Worm (Caenorhabditis elegans) whole organism, midembryonic: ENCODE measurements around the gene ugt-24.
"Not testable (repeated sequence)": the region's sequence is repeated elsewhere in the genome, so short reads cannot be mapped to it uniquely, and the experiment has no call there.

Experiments used
- T22C8.4 ChIP-seq: fragments of 200-800 bp; sonication (Bioruptor generic); IDR thresholded peaks from 2 replicates; pipeline ENCODE4 v1.3.6; 2022; ENCODE audit warnings: missing genetic modification characterization, missing compliant biosample characterization
- cog-1 ChIP-seq: sonication (generic microtip); optimal IDR thresholded peaks from 2 replicates; lab custom pipeline; 2016; ENCODE audit warnings: missing genetic modification characterization, missing compliant biosample characterization
- flt-1 ChIP-seq: fragments of 200-800 bp; sonication (Bioruptor generic); IDR thresholded peaks from 2 replicates; pipeline ENCODE4 v1.3.6; 2022; ENCODE audit warnings: missing genetic modification characterization, missing compliant biosample characterization
- klf-2 ChIP-seq: fragments of 200-800 bp; sonication (Bioruptor generic); conservative IDR thresholded peaks from 2 replicates; pipeline ENCODE4 v1.3.6; 2022; ENCODE audit warnings: missing genetic modification reagents, missing genetic modification characterization, missing compliant biosample characterization
- med-1 ChIP-seq: sonication (generic microtip); optimal IDR thresholded peaks from 2 replicates; lab custom pipeline; 2017; ENCODE audit warnings: missing genetic modification characterization, mild to moderate bottlenecking, missing compliant biosample characterization, antibody characterized with exemption, missing genetic modification reagents; ENCODE audit not compliant: insufficient read depth
- ref-1 ChIP-seq: fragments of 200-800 bp; sonication (Bioruptor generic); conservative IDR thresholded peaks from 2 replicates; pipeline ENCODE4 v1.3.6; 2022; ENCODE audit warnings: missing genetic modification reagents, missing genetic modification characterization, missing compliant biosample characterization
- tab-1 ChIP-seq: fragments of 200-800 bp; sonication (Bioruptor generic); IDR thresholded peaks from 2 replicates; pipeline ENCODE4 v1.3.6; 2022; ENCODE audit warnings: missing genetic modification characterization, missing compliant biosample characterization
- ztf-23 ChIP-seq: fragments of 200-800 bp; sonication (Bioruptor generic); IDR thresholded peaks from 2 replicates; pipeline ENCODE4 v1.3.6; 2022; ENCODE audit warnings: missing genetic modification reagents, missing genetic modification characterization, missing compliant biosample characterization
- ztf-29 ChIP-seq: fragments of 200-800 bp; sonication (Bioruptor generic); IDR thresholded peaks from 2 replicates; pipeline ENCODE4 v1.3.6; 2022; ENCODE audit warnings: missing genetic modification reagents, missing genetic modification characterization, missing compliant biosample characterization

The ugt-24 gene

DNA sequence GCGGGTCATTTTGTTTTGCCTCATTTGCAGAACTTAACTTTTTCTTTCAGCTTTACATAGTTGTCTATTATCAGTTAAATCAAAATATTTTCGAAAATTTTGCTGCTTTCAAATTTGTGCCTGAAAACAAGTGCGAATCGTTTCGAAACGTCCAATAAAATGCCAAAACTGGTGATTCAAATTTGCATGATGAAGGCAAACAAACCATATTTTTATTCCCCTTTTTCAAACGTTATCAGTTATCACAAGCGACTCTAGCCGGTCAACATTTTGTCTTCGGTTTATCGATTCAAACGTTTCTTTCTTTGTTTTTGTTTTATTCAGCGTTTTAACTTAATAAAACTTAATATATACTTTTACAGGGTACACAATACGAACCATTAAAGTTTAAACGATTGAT is at the start of gene ugt-24, which contains the start of gene C49A9.6:
Gene ugt-24 (minus strand): TSS at position 147 of the 400 bp plus-strand sequence.
Gene C49A9.6 (plus strand): TSS at position 363 of the 400 bp plus-strand sequence.
- TF ChIP-seq tab-1 (GFP tag; lab: Robert Waterston, UW) (no peak), ref-1 (GFP tag; lab: Robert Waterston, UW) (no peak), cog-1 (tag; lab: Kevin White, UChicago) (no peak)

DNA sequence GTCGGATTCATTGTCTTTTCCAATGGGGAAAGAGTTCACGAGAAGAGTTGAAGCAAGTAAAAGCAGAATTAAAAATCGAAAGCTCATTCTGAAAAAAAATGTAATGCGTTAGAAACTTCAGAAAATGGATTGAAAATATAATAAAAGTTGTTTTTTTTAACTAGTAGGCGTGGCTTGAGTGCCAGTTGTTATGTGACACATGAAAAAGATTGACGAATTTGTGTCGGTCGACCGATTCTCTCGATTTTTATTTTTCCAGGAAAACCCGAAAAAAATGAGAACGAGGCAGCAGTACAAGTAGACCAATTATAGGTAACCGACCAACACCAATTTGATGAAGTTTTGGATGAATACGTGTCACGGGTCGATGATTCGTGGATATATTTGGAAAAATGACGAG is 49.2 kb upstream of the ugt-24 start, which contains the start of gene nlp-16:
Gene nlp-16 (minus strand): TSS at position 101 of the 400 bp plus-strand sequence.
- TF ChIP-seq tab-1 (GFP tag; lab: Robert Waterston, UW) (no peak), ztf-23 (GFP tag; lab: Robert Waterston, UW) (no peak), ref-1 (GFP tag; lab: Robert Waterston, UW) (no peak), klf-2 (GFP tag; lab: Robert Waterston, UW) (no peak), ztf-29 (GFP tag; lab: Robert Waterston, UW) (no peak), T22C8.4 (GFP tag; lab: Robert Waterston, UW) (no peak), flt-1 (no peak), cog-1 (tag; lab: Kevin White, UChicago) (no peak), med-1 (GFP tag; lab: Kevin White, UChicago) (no peak)

DNA sequence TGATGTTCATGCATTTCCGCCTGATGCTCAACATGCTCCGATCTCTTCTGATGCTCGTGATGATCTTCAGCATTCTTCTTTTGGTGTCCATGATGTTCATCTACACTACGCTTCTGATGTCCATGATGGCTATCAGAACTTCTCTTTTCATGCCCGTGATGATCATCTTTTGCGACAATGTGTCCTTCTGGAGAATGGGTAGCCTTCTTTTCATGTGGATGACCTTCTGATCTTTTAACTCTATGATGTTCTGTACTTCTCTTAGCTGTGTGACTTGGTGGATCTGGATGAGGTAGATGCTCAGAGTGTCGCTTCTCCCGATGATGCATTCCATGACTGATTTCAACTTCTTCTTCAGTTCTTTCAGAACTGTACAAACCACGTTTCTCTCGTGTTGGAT is 48.4 kb upstream of the ugt-24 start:
- TF ChIP-seq ref-1 (GFP tag; lab: Robert Waterston, UW) (no peak), ztf-23 (GFP tag; lab: Robert Waterston, UW) (no peak), flt-1 (no peak), ztf-29 (GFP tag; lab: Robert Waterston, UW) (no peak), T22C8.4 (GFP tag; lab: Robert Waterston, UW) (no peak), cog-1 (tag; lab: Kevin White, UChicago) (no peak), med-1 (GFP tag; lab: Kevin White, UChicago) (no peak), klf-2 (GFP tag; lab: Robert Waterston, UW) (no peak), tab-1 (GFP tag; lab: Robert Waterston, UW) (no peak)

DNA sequence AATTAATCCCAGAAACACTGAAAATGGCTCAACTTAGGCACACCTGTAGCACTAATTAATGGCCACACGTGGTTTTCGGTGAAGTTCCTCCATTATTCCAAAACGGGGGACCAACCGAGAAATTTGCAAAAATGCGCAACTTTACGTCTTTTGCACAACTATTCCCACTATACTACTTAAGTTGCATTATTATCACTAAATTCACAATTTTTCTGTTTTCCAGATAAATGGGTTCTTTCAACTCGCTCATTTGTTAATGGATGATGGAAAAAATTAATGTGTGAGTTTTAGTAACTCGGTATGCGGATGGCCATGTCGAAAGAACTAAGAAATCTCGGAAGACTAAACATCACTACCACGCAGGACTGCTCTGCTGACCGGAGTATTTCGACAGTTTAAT is 44.1 kb upstream of the ugt-24 start, which contains the start of gene T13A10.64:
Gene T13A10.64 (plus strand): TSS at position 301 of the 400 bp plus-strand sequence.
- TF ChIP-seq T22C8.4 (GFP tag; lab: Robert Waterston, UW) (no peak), ztf-29 (GFP tag; lab: Robert Waterston, UW) (no peak), flt-1 (no peak), ztf-23 (GFP tag; lab: Robert Waterston, UW) (no peak), cog-1 (tag; lab: Kevin White, UChicago) (no peak), med-1 (GFP tag; lab: Kevin White, UChicago) (no peak), ref-1 (GFP tag; lab: Robert Waterston, UW) (no peak), klf-2 (GFP tag; lab: Robert Waterston, UW) (no peak), tab-1 (GFP tag; lab: Robert Waterston, UW) (no peak)

DNA sequence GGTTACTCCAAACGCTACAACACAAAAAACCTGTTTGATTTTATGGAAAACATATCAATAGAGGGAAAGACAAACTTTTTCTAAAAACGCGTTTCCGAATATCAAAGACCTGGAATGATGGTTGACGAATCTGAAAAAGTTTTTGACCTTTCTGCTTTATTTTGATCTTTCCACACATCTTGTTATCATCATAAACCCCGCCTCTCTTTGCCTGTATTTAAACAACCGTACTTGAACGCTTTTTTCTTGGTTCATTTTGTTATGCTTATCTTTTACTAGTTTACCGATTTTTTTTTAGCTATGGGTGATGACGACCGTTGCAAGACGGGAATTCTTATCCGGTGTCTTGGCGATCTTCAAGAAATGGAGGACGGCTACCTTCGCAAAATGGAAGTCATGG is 42.5 kb upstream of the ugt-24 start, which contains the start of gene T13A10.2:
Gene T13A10.2 (plus strand): TSS at position 301 of the 400 bp plus-strand sequence.
- TF ChIP-seq med-1 (GFP tag; lab: Kevin White, UChicago); ref-1 (GFP tag; lab: Robert Waterston, UW); ztf-29 (GFP tag; lab: Robert Waterston, UW): not testable (repeated sequence)

DNA sequence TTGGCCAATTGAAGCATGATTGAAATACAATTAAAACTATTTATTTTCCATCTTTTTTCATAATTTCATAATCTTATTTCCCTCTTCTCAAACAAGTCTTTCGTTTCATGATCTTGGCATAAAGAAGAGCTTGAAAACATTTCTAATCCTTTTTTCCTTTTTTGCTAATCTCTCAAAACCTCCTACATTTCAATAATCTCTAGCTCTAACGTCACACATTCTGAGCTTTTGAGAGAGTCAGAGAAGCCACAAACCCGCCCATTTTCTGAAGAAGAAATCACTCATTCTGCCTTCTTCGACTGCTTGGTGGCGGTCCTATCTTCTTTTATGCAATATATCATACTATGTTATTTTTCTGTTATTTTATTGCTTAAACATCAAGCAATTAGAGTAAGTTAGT is 39.1 kb upstream of the ugt-24 start, which contains the start of gene F58F9.1:
Gene F58F9.1 (plus strand): TSS at position 251 of the 400 bp plus-strand sequence.
- no peak for TF ChIP-seq ref-1 (GFP tag; lab: Robert Waterston, UW)
- TF ChIP-seq ztf-23 (GFP tag; lab: Robert Waterston, UW) = no peak
- no peak for TF ChIP-seq flt-1
- no peak for TF ChIP-seq med-1 (GFP tag; lab: Kevin White, UChicago)
- no peak for TF ChIP-seq cog-1 (tag; lab: Kevin White, UChicago)

DNA sequence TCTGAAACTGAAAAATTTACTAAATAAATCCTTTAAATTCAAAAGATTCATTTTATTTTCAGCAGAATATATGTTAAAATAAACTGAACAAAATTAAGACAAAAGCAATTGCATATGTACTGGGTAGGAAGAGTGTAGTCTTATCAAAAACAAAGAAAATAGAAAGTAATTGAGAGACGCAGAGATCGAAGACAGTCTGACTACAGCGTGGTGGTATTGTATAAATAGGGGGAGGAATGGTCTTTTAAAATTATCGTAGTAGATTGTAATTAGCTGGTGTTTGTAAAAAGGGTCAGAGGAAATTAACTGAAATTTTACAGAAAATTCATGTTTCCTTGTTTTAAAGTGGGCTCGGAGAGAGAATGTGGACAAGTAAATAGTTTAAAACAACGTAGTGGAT is 38.0 kb upstream of the ugt-24 start, which contains the start of gene acox-3:
Gene acox-3 (minus strand): TSS at position 7 of the 400 bp plus-strand sequence.
- TF ChIP-seq ztf-23 (GFP tag; lab: Robert Waterston, UW) (no peak), med-1 (GFP tag; lab: Kevin White, UChicago) (no peak), tab-1 (GFP tag; lab: Robert Waterston, UW) (no peak), T22C8.4 (GFP tag; lab: Robert Waterston, UW) (no peak), flt-1 (no peak), ref-1 (GFP tag; lab: Robert Waterston, UW) (no peak), klf-2 (GFP tag; lab: Robert Waterston, UW) (no peak), ztf-29 (GFP tag; lab: Robert Waterston, UW) (no peak), cog-1 (tag; lab: Kevin White, UChicago) (no peak)

DNA sequence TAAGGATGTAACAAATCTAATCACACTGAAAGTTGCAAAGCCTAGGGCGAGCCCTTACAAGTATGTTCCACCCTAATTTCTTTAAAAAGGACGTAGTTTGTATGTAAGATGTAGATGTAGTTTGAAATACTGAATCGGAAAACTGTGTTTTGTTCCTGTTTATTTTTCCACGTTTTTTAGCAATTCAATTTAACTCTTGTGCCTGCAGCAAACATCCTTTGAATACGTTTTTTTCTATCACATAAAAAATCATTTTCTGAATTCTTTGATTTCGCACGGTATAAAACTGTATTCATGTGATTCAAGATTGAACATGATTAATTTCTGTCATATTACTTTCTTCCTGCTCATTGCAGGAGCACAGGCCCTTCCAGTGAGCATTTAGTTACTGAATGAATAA is 29.5 kb upstream of the ugt-24 start, which contains the start of gene F58F9.9:
Gene F58F9.9 (plus strand): TSS at position 301 of the 400 bp plus-strand sequence.
- TF ChIP-seq T22C8.4 (GFP tag; lab: Robert Waterston, UW) = no peak
- no peak for TF ChIP-seq tab-1 (GFP tag; lab: Robert Waterston, UW)
- no peak for TF ChIP-seq med-1 (GFP tag; lab: Kevin White, UChicago)
- no peak for TF ChIP-seq flt-1
- no peak for TF ChIP-seq ztf-23 (GFP tag; lab: Robert Waterston, UW)
- TF ChIP-seq cog-1 (tag; lab: Kevin White, UChicago) = no peak
- no peak for TF ChIP-seq ref-1 (GFP tag; lab: Robert Waterston, UW)
- no peak for TF ChIP-seq klf-2 (GFP tag; lab: Robert Waterston, UW)

DNA sequence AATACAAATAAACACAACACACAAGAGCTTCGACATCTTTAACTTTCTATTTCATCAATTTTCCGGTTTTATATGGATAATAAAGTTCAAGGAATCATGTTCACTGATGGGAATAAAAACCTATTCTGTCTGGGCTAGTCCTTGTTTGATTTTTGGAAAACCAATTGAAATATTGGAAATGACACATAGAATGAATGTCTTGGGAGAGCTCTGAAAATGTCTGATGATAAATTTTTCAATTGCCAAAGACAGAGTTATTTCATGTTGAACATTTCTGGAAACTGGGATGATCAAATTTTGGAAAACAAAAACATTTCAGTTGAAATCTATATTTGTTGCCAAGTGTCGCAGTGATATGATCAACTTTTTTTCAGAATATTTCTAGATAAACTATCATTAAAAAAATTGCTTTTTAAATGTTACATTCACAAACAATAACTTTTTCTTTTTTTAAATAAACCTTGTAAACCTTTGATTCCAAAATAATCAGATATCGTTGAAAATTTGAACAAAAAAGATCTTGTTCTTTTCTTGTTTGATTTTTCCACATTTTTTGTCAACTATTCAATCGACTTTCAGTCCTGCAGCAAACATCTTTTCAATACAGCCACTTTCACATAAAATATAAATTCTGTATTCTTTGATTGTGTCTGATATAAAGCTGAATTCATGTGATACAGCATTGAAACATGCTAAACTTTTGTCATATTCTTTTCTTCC is 27.1 kb upstream of the ugt-24 start, which contains the start of the genes F58F9.6 and F58F9.8:
Gene F58F9.6 (minus strand): TSS at position 101 of the 720 bp plus-strand sequence.
Gene F58F9.8 (plus strand): TSS at position 670 of the 720 bp plus-strand sequence.
- TF ChIP-seq flt-1 (no peak), cog-1 (tag; lab: Kevin White, UChicago) (no peak), ztf-29 (GFP tag; lab: Robert Waterston, UW) (no peak), med-1 (GFP tag; lab: Kevin White, UChicago) (no peak), klf-2 (GFP tag; lab: Robert Waterston, UW) (no peak)
